Worm (Caenorhabditis elegans): ENCODE results near the gene unc-36.

Gene unc-36

DNA sequence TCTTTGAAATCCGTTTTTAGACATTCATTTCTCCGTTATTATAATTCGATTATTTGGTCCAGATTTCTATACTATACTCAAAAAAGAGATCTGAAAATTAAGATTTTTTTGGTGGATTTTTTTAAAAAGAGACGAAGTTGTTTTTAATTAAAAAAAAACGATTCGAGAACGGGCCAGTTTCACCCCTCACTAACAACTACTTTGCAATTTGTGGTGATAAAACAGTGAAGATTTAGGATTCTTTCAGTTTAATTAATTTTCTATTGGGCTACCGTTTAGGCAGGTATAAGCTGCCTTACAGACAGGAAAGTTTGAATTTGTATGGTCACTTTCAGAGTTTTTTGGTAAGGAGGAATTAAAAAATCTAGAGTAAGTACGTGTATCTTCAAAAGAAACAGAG is at the start of gene unc-36:
Gene unc-36 (minus strand): TSS at position 101 of the 400 bp plus-strand sequence.
- TF ChIP-seq hlh-1 (tag; optimal IDR thresholded peaks at IDR 0.05): no peak
- TF ChIP-seq elt-1 (tag; optimal IDR thresholded peaks at IDR 0.05; ENCODE audit: borderline replicate concordance, insufficient read depth): no peak
- no peak for TF ChIP-seq sptf-1 (tag; optimal IDR thresholded peaks at IDR 0.05)
- TF ChIP-seq unc-120 (tag; optimal IDR thresholded peaks at IDR 0.05; ENCODE audit: poor library complexity, severe bottlenecking): no peak
- no peak for TF ChIP-seq lsy-2 (tag; optimal IDR thresholded peaks at IDR 0.05)
- no peak for TF ChIP-seq tbx-8 (GFP tag; optimal IDR thresholded peaks at IDR 0.05)
- no peak for TF ChIP-seq nhr-76 (tag; optimal IDR thresholded peaks at IDR 0.05)
- no peak for TF ChIP-seq zip-8 (tag; optimal IDR thresholded peaks at IDR 0.05)
- no peak for TF ChIP-seq mab-5 (tag; optimal IDR thresholded peaks at IDR 0.05)
- no peak for TF ChIP-seq drap-1 (GFP tag; optimal IDR thresholded peaks at IDR 0.05)
- TF ChIP-seq ces-1 (GFP tag; optimal IDR thresholded peaks at IDR 0.05): no peak

- TF ChIP-seq pha-4 (tag; optimal IDR thresholded peaks at IDR 0.05) (peak; percentile 32), ces-1 (GFP tag; optimal IDR thresholded peaks at IDR 0.05) (peak; percentile 42), mep-1 (tag; optimal IDR thresholded peaks at IDR 0.05) (peak; percentile 68), nhr-28 (tag; optimal IDR thresholded peaks at IDR 0.05) (no peak), unc-39 (tag; optimal IDR thresholded peaks at IDR 0.05) (no peak), bed-3 (GFP tag; optimal IDR thresholded peaks at IDR 0.05) (peak; percentile 19), tbx-8 (GFP tag; optimal IDR thresholded peaks at IDR 0.05) (no peak), nhr-237 (tag; optimal IDR thresholded peaks at IDR 0.05) (peak; percentile 58), sptf-1 (tag; optimal IDR thresholded peaks at IDR 0.05) (no peak), flh-1 (GFP tag; optimal IDR thresholded peaks at IDR 0.05) (no peak), lin-13 (tag; optimal IDR thresholded peaks at IDR 0.05) (peak; percentile 83), drap-1 (GFP tag; optimal IDR thresholded peaks at IDR 0.05) (peak; percentile 30), cnd-1 (tag; optimal IDR thresholded peaks at IDR 0.05) (peak; percentile 59), hlh-1 (tag; optimal IDR thresholded peaks at IDR 0.05) (peak; percentile 12), lsy-2 (tag; optimal IDR thresholded peaks at IDR 0.05) (peak; percentile 80), sem-2 (GFP tag; optimal IDR thresholded peaks at IDR 0.05) (peak; percentile 18), nhr-12 (tag; optimal IDR thresholded peaks at IDR 0.05) (no peak), snpc-4 (tag; optimal IDR thresholded peaks at IDR 0.05) (no peak)
Measured at ce11 chrIII:8250007-8250683, 49.1 kb upstream of the unc-36 start, which contains the start of gene knl-1. TSS of gene knl-1 (plus strand) at chrIII:8250632.

ce11 chrIII:8249381-8249780 is 48.4 kb upstream of the unc-36 start, which contains the start of the genes C02F5.10 and C02F5.2:
TSS of gene C02F5.10 (minus strand) at chrIII:8249481.
TSS of gene C02F5.2 (plus strand) at chrIII:8249619.
- TF ChIP-seq flh-1 (GFP tag; optimal IDR thresholded peaks at IDR 0.05) (no peak), unc-39 (tag; optimal IDR thresholded peaks at IDR 0.05) (no peak), unc-62 (GFP tag; optimal IDR thresholded peaks at IDR 0.05) (no peak), mab-5 (tag; optimal IDR thresholded peaks at IDR 0.05) (no peak), ham-2 (GFP tag; optimal IDR thresholded peaks at IDR 0.05) (no peak), elt-3 (tag; optimal IDR thresholded peaks at IDR 0.05) (no peak), pha-4 (tag; optimal IDR thresholded peaks at IDR 0.05) (no peak), lin-32 (GFP tag; optimal IDR thresholded peaks at IDR 0.05) (no peak), snpc-4 (tag; optimal IDR thresholded peaks at IDR 0.05) (no peak), ces-1 (GFP tag; optimal IDR thresholded peaks at IDR 0.05) (no peak), nhr-12 (tag; optimal IDR thresholded peaks at IDR 0.05) (no peak), lin-13 (tag; optimal IDR thresholded peaks at IDR 0.05) (no peak), elt-1 (tag; optimal IDR thresholded peaks at IDR 0.05; ENCODE audit: borderline replicate concordance, insufficient read depth) (no peak)

ce11 chrIII:8247051-8247450 is 46.0 kb upstream of the unc-36 start, which contains the start of gene C02F5.13:
TSS of gene C02F5.13 (plus strand) at chrIII:8247351.
- TF ChIP-seq ces-1 (GFP tag; optimal IDR thresholded peaks at IDR 0.05): no peak
- no peak for TF ChIP-seq sptf-1 (tag; optimal IDR thresholded peaks at IDR 0.05)
- TF ChIP-seq ceh-43 (GFP tag; optimal IDR thresholded peaks at IDR 0.05): no peak
- TF ChIP-seq nhr-12 (tag; optimal IDR thresholded peaks at IDR 0.05): no peak
- no peak for TF ChIP-seq elt-1 (tag; optimal IDR thresholded peaks at IDR 0.05; ENCODE audit: borderline replicate concordance, insufficient read depth)
- TF ChIP-seq sem-2 (GFP tag; optimal IDR thresholded peaks at IDR 0.05): no peak
- TF ChIP-seq lsy-2 (tag; optimal IDR thresholded peaks at IDR 0.05): no peak
- no peak for TF ChIP-seq mls-2 (tag; optimal IDR thresholded peaks at IDR 0.05)
- TF ChIP-seq M03D4.4 (tag; optimal IDR thresholded peaks at IDR 0.05): no peak
- no peak for TF ChIP-seq ceh-39 (tag; optimal IDR thresholded peaks at IDR 0.05)
- TF ChIP-seq lin-13 (tag; optimal IDR thresholded peaks at IDR 0.05): no peak
- TF ChIP-seq mep-1 (tag; optimal IDR thresholded peaks at IDR 0.05): no peak
- no peak for TF ChIP-seq pha-4 (tag; optimal IDR thresholded peaks at IDR 0.05)
- TF ChIP-seq nhr-237 (tag; optimal IDR thresholded peaks at IDR 0.05): no peak
